Worm (Caenorhabditis elegans) whole organism, young adult: ENCODE measurements around the gene F15A4.2.

Experiments
- F23B12.7 ChIP-seq: sonication (generic microtip); optimal IDR thresholded peaks from 2 replicates; lab custom pipeline; 2017; ENCODE audit warnings: missing genetic modification characterization, mild to moderate bottlenecking, missing compliant biosample characterization, antibody characterized with exemption, moderate library complexity; ENCODE audit not compliant: insufficient read depth
- ceh-58 ChIP-seq: fragments of 200-800 bp; sonication (Bioruptor generic); IDR thresholded peaks from 2 replicates; pipeline ENCODE4 v1.3.6; 2022; ENCODE audit warnings: missing genetic modification characterization, missing compliant biosample characterization
- let-607 ChIP-seq, 2 experiments: fragments of 200-800 bp in 1 of 2; sonication (Bioruptor generic) in 1 of 2; sonication (generic microtip) in 1 of 2; optimal IDR thresholded peaks; 2 replicates each; lab custom pipeline; 2016 to 2018; ENCODE audit warnings: mild to moderate bottlenecking in 2 of 2, missing compliant biosample characterization in 2 of 2, missing genetic modification characterization in 2 of 2, moderate library complexity in 2 of 2, missing genotype in 1 of 2
- lir-1 ChIP-seq: fragments of 200-800 bp; sonication (Bioruptor generic); conservative IDR thresholded peaks from 2 replicates; pipeline ENCODE4 v1.3.6; 2022; ENCODE audit warnings: missing genetic modification reagents, missing genetic modification characterization, missing compliant biosample characterization
- lsl-1 ChIP-seq: fragments of 200-800 bp; sonication (Bioruptor generic); optimal IDR thresholded peaks from 2 replicates; lab custom pipeline; 2018; ENCODE audit warnings: mild to moderate bottlenecking, missing genetic modification characterization, moderate library complexity, missing compliant biosample characterization
- nfya-1 ChIP-seq: sonication (generic microtip); optimal IDR thresholded peaks from 2 replicates; lab custom pipeline; 2017; ENCODE audit warnings: antibody characterized with exemption, missing compliant biosample characterization, missing genetic modification characterization, borderline replicate concordance; ENCODE audit not compliant: insufficient read depth
- unc-62 ChIP-seq: fragments of 150-350 bp; optimal IDR thresholded peaks from 2 replicates; lab custom pipeline; 2014; ENCODE audit warnings: missing biosample characterization, missing genetic modification reagents, missing genetic modification characterization
- zim-3 ChIP-seq: sonication (generic microtip); optimal IDR thresholded peaks from 2 replicates; lab custom pipeline; 2017; ENCODE audit warnings: mild to moderate bottlenecking, missing genetic modification characterization, moderate library complexity, missing compliant biosample characterization
- ztf-22 ChIP-seq: fragments of 200-800 bp; sonication (Bioruptor generic); optimal IDR thresholded peaks from 2 replicates; lab custom pipeline; 2018; ENCODE audit warnings: mild to moderate bottlenecking, missing genetic modification characterization, moderate library complexity, missing compliant biosample characterization

ce11 chrII:12494067-12494477 is 31.7 kb downstream of the F15A4.2 start:
- TF ChIP-seq let-607 (tag; optimal IDR thresholded peaks at IDR 0.05; lab: Kevin White, UChicago): no peak
- no peak for TF ChIP-seq nfya-1
- no peak for TF ChIP-seq F23B12.7 (tag; lab: Kevin White, UChicago)
- no peak for TF ChIP-seq lir-1 (GFP tag; lab: Robert Waterston, UW)
- no peak for TF ChIP-seq unc-62 (GFP tag; lab: Kevin White, UChicago)
- no peak for TF ChIP-seq ceh-58 (GFP tag; lab: Robert Waterston, UW)
- no peak for TF ChIP-seq zim-3 (tag; lab: Kevin White, UChicago)
- TF ChIP-seq ztf-22 (GFP tag; lab: Kevin White, UChicago): no peak
- no peak for TF ChIP-seq lsl-1 (GFP tag; lab: Kevin White, UChicago)
